Fruit fly (Drosophila melanogaster) whole organism, prepupa: ENCODE results near the gene CG11000.
A peak's percentile ranks its signal among the peaks of the same experiment; 100 is the strongest.

Experiments used
- Blimp-1 ChIP-seq: fragments of 200-800 bp; sonication (Bioruptor generic); optimal IDR thresholded peaks from 3 replicates; lab custom pipeline; 2017; ENCODE audit warnings: missing biosample characterization, missing genetic modification characterization, mild to moderate bottlenecking, moderate library complexity, missing genetic modification reagents
- CG10631 ChIP-seq: fragments of 200-800 bp; sonication (Bioruptor generic); optimal IDR thresholded peaks from 2 replicates; lab custom pipeline; 2016; ENCODE audit warnings: missing biosample characterization, missing genetic modification characterization
- CG10669 ChIP-seq: fragments of 200-800 bp; sonication (Bioruptor generic); optimal IDR thresholded peaks from 3 replicates; lab custom pipeline; 2018; ENCODE audit warnings: missing biosample characterization, mild to moderate bottlenecking, missing genetic modification characterization, moderate library complexity
- CG11762 ChIP-seq: fragments of 200-800 bp; sonication (Bioruptor generic); optimal IDR thresholded peaks from 3 replicates; lab custom pipeline; 2016; ENCODE audit warnings: missing biosample characterization, missing genetic modification characterization; ENCODE audit not compliant: insufficient read depth
- CG11902 ChIP-seq: fragments of 200-800 bp; sonication (Bioruptor generic); optimal IDR thresholded peaks from 3 replicates; lab custom pipeline; 2016; ENCODE audit warnings: missing biosample characterization, missing genetic modification characterization
- CG1621 ChIP-seq: fragments of 200-800 bp; sonication (Bioruptor generic); optimal IDR thresholded peaks from 3 replicates; lab custom pipeline; 2018; ENCODE audit warnings: missing biosample characterization, mild to moderate bottlenecking, missing genetic modification characterization
- CG3032 ChIP-seq: fragments of 200-800 bp; optimal IDR thresholded peaks from 2 replicates; lab custom pipeline; 2019; ENCODE audit warnings: missing biosample characterization, mild to moderate bottlenecking, missing genetic modification characterization, moderate library complexity
- CG32006 ChIP-seq: fragments of 200-800 bp; sonication (Bioruptor generic); optimal IDR thresholded peaks from 3 replicates; lab custom pipeline; 2017; ENCODE audit warnings: missing biosample characterization, mild to moderate bottlenecking, missing genetic modification characterization
- CG34406 ChIP-seq: fragments of 200-800 bp; sonication (Bioruptor generic); optimal IDR thresholded peaks from 3 replicates; lab custom pipeline; 2016; ENCODE audit warnings: missing biosample characterization, missing genetic modification characterization
- CG4318 ChIP-seq: fragments of 200-800 bp; sonication (Bioruptor generic); optimal IDR thresholded peaks from 3 replicates; lab custom pipeline; 2017; ENCODE audit warnings: missing biosample characterization, mild to moderate bottlenecking, missing genetic modification characterization
- CG6163 ChIP-seq: fragments of 200-800 bp; sonication (Bioruptor generic); IDR thresholded peaks from 3 replicates; pipeline ENCODE4 v1.3.6; 2022; ENCODE audit warnings: missing biosample characterization, missing genetic modification characterization
- CG6792 ChIP-seq: fragments of 200-800 bp; sonication (Bioruptor generic); optimal IDR thresholded peaks from 3 replicates; lab custom pipeline; 2016; ENCODE audit warnings: missing biosample characterization, missing genetic modification characterization
- CG6808 ChIP-seq: fragments of 200-800 bp; sonication (Bioruptor generic); optimal IDR thresholded peaks from 3 replicates; lab custom pipeline; 2017; ENCODE audit warnings: missing biosample characterization, missing genetic modification characterization, mild to moderate bottlenecking, moderate library complexity, missing genetic modification reagents
- CG7368 ChIP-seq: fragments of 200-800 bp; sonication (Bioruptor generic); optimal IDR thresholded peaks from 3 replicates; lab custom pipeline; 2016; ENCODE audit warnings: missing biosample characterization, missing genetic modification characterization
- CG8119 ChIP-seq: fragments of 200-800 bp; sonication (Bioruptor generic); IDR thresholded peaks from 3 replicates; pipeline ENCODE4 v1.3.6; 2022; ENCODE audit warnings: missing biosample characterization, missing genetic modification characterization
- CG8319 ChIP-seq: fragments of 200-800 bp; sonication (Bioruptor generic); optimal IDR thresholded peaks from 3 replicates; lab custom pipeline; 2016; ENCODE audit warnings: missing biosample characterization, missing genetic modification characterization
- CG9139 ChIP-seq: fragments of 200-800 bp; sonication (Bioruptor generic); optimal IDR thresholded peaks from 3 replicates; lab custom pipeline; 2017; ENCODE audit warnings: missing biosample characterization, mild to moderate bottlenecking, missing genetic modification characterization
- Eip75B ChIP-seq: fragments of 200-800 bp; sonication (Bioruptor generic); optimal IDR thresholded peaks from 3 replicates; lab custom pipeline; 2016; ENCODE audit warnings: missing biosample characterization, missing genetic modification characterization
- Eip78C ChIP-seq: fragments of 200-800 bp; sonication (Bioruptor generic); peaks from one replicate; lab custom pipeline; 2016; ENCODE audit warnings: missing biosample characterization, missing genetic modification characterization
- Eip93F ChIP-seq: fragments of 200-800 bp; sonication (Bioruptor generic); optimal IDR thresholded peaks from 2 replicates; lab custom pipeline; 2016; ENCODE audit warnings: missing biosample characterization, mild to moderate bottlenecking, missing genetic modification characterization
- Ets21C ChIP-seq: fragments of 200-800 bp; sonication (Bioruptor generic); optimal IDR thresholded peaks from 3 replicates; lab custom pipeline; 2016; ENCODE audit warnings: missing biosample characterization, missing genetic modification characterization
- Ets96B ChIP-seq: fragments of 200-800 bp; optimal IDR thresholded peaks from 2 replicates; lab custom pipeline; 2019; ENCODE audit warnings: missing biosample characterization, mild to moderate bottlenecking, missing genetic modification characterization, moderate library complexity
- Gug ChIP-seq: fragments of 200-800 bp; sonication (Bioruptor generic); IDR thresholded peaks from 2 replicates; pipeline ENCODE4 v1.3.6; 2022; ENCODE audit warnings: missing biosample characterization, missing genetic modification characterization
- Hr38 ChIP-seq: sonication (Bioruptor generic); optimal IDR thresholded peaks from 2 replicates; lab custom pipeline; 2016; ENCODE audit warnings: missing biosample characterization, missing genetic modification characterization
- Hr39 ChIP-seq: fragments of 200-800 bp; sonication (Bioruptor generic); optimal IDR thresholded peaks from 2 replicates; lab custom pipeline; 2016; ENCODE audit warnings: missing biosample characterization, missing genetic modification characterization
- Hr4 ChIP-seq: fragments of 200-800 bp; sonication (Bioruptor generic); optimal IDR thresholded peaks from 3 replicates; lab custom pipeline; 2016; ENCODE audit warnings: missing biosample characterization, missing genetic modification characterization
- Lpt ChIP-seq: fragments of 200-800 bp; sonication (Bioruptor generic); optimal IDR thresholded peaks from 3 replicates; lab custom pipeline; 2016; ENCODE audit warnings: missing biosample characterization, missing genetic modification characterization
- Met ChIP-seq: fragments of 200-800 bp; sonication (Bioruptor generic); optimal IDR thresholded peaks from 3 replicates; lab custom pipeline; 2016; ENCODE audit warnings: missing biosample characterization, missing genetic modification characterization
- OdsH ChIP-seq: fragments of 200-800 bp; sonication (Bioruptor generic); optimal IDR thresholded peaks from 3 replicates; lab custom pipeline; 2016; ENCODE audit warnings: missing biosample characterization, missing genetic modification characterization
- Smox ChIP-seq: fragments of 200-800 bp; sonication (Bioruptor generic); optimal IDR thresholded peaks from 3 replicates; lab custom pipeline; 2016; ENCODE audit warnings: missing biosample characterization, missing genetic modification characterization
- Sox102F ChIP-seq: fragments of 200-800 bp; sonication (Bioruptor generic); optimal IDR thresholded peaks from 2 replicates; lab custom pipeline; 2016; ENCODE audit warnings: missing biosample characterization, mild to moderate bottlenecking, missing genetic modification characterization
- Sox14 ChIP-seq: fragments of 200-800 bp; sonication (Bioruptor generic); optimal IDR thresholded peaks from 3 replicates; lab custom pipeline; 2016; ENCODE audit warnings: missing biosample characterization, missing genetic modification characterization
- Sox15 ChIP-seq: fragments of 200-800 bp; sonication (Bioruptor generic); optimal IDR thresholded peaks from 3 replicates; lab custom pipeline; 2016; ENCODE audit warnings: missing biosample characterization, missing genetic modification characterization
- achi ChIP-seq: fragments of 200-800 bp; sonication (Bioruptor generic); optimal IDR thresholded peaks from 3 replicates; lab custom pipeline; 2016; ENCODE audit warnings: missing biosample characterization, missing genetic modification characterization
- acj6 ChIP-seq: fragments of 200-800 bp; sonication (Bioruptor generic); optimal IDR thresholded peaks from 3 replicates; lab custom pipeline; 2016; ENCODE audit warnings: missing biosample characterization, missing genetic modification characterization
- cyc ChIP-seq: fragments of 200-800 bp; sonication (Bioruptor generic); optimal IDR thresholded peaks from 3 replicates; lab custom pipeline; 2016; ENCODE audit warnings: missing biosample characterization, missing genetic modification characterization
- eg ChIP-seq: fragments of 200-800 bp; sonication (Bioruptor generic); IDR thresholded peaks from 3 replicates; pipeline ENCODE4 v1.3.6; 2022; ENCODE audit warnings: missing biosample characterization, missing genetic modification characterization
- esn ChIP-seq: fragments of 200-800 bp; sonication (Bioruptor generic); optimal IDR thresholded peaks from 2 replicates; lab custom pipeline; 2016; ENCODE audit warnings: missing biosample characterization, mild to moderate bottlenecking, missing genetic modification characterization, moderate library complexity
- fkh ChIP-seq: fragments of 200-800 bp; sonication (Bioruptor generic); optimal IDR thresholded peaks from 3 replicates; lab custom pipeline; 2017; ENCODE audit warnings: missing biosample characterization, mild to moderate bottlenecking, missing genetic modification characterization, moderate library complexity
- lz ChIP-seq: fragments of 200-800 bp; sonication (Bioruptor generic); optimal IDR thresholded peaks from 3 replicates; lab custom pipeline; 2016; ENCODE audit warnings: missing biosample characterization, missing genetic modification characterization
- net ChIP-seq: fragments of 200-800 bp; sonication (Bioruptor generic); optimal IDR thresholded peaks from 3 replicates; lab custom pipeline; 2016; ENCODE audit warnings: missing biosample characterization, missing genetic modification characterization
- pdm3 ChIP-seq: fragments of 200-800 bp; sonication (Bioruptor generic); optimal IDR thresholded peaks from 3 replicates; lab custom pipeline; 2016; ENCODE audit warnings: missing biosample characterization, missing genetic modification characterization
- salr ChIP-seq, 2 experiments: fragments of 200-800 bp; sonication (Bioruptor generic); optimal IDR thresholded peaks; 3 replicates each; lab custom pipeline; 2016 to 2018; ENCODE audit warnings: missing biosample characterization in 2 of 2, missing genetic modification characterization in 2 of 2, mild to moderate bottlenecking in 1 of 2
- spab ChIP-seq: fragments of 200-800 bp; sonication (Bioruptor generic); optimal IDR thresholded peaks from 2 replicates; lab custom pipeline; 2017; ENCODE audit warnings: missing biosample characterization, mild to moderate bottlenecking, missing genetic modification characterization, missing genetic modification reagents
- svp ChIP-seq: fragments of 200-800 bp; sonication (Bioruptor generic); peaks from one replicate; lab custom pipeline; 2016; ENCODE audit warnings: missing biosample characterization, missing genetic modification characterization
- topi ChIP-seq: fragments of 200-800 bp; sonication (Bioruptor generic); optimal IDR thresholded peaks from 3 replicates; lab custom pipeline; 2016; ENCODE audit warnings: missing biosample characterization, missing genetic modification characterization
- vri ChIP-seq: fragments of 200-800 bp; sonication (Bioruptor generic); optimal IDR thresholded peaks from 3 replicates; lab custom pipeline; 2016; ENCODE audit warnings: missing biosample characterization, mild to moderate bottlenecking, missing genetic modification characterization

Gene CG11000

dm6 chr3R:5860736-5861217 is 58.6 kb downstream of the CG11000 start:
- TF ChIP-seq lz (GFP tag; lab: Kevin White, UChicago), result no peak
- TF ChIP-seq Smox (GFP tag; lab: Kevin White, UChicago), result no peak
- no peak for TF ChIP-seq Hr4 (GFP tag; lab: Kevin White, UChicago)
- no peak for TF ChIP-seq Lpt (GFP tag; lab: Kevin White, UChicago)
- TF ChIP-seq CG8319 (GFP tag; lab: Kevin White, UChicago), result no peak
- no peak for TF ChIP-seq net
- no peak for TF ChIP-seq pdm3 (GFP tag; lab: Kevin White, UChicago)
- TF ChIP-seq eg (GFP tag; lab: Robert Waterston, UW), result no peak
- no peak for TF ChIP-seq OdsH (GFP tag; lab: Kevin White, UChicago)
- TF ChIP-seq esn (GFP tag; lab: Kevin White, UChicago), result no peak
- TF ChIP-seq CG9139 (GFP tag; lab: Kevin White, UChicago), result no peak
- TF ChIP-seq, all 60 proteins: peak for 0

dm6 chr3R:5861218-5861902 is 59.2 kb downstream of the CG11000 start:
- TF ChIP-seq CG6792 (GFP tag; lab: Kevin White, UChicago), result peak; percentile 12
- TF ChIP-seq svp (GFP tag; lab: Kevin White, UChicago), result no peak
- TF ChIP-seq Hr4 (GFP tag; lab: Kevin White, UChicago), result peak; percentile 45
- no peak for TF ChIP-seq Sox14 (GFP tag; lab: Kevin White, UChicago)
- TF ChIP-seq achi (GFP tag; lab: Kevin White, UChicago), result peak; percentile 30
- TF ChIP-seq Ets21C (GFP tag; lab: Kevin White, UChicago), result peak; percentile 16
- TF ChIP-seq topi (GFP tag; lab: Kevin White, UChicago), result peak; percentile 61
- peak; percentile 40 for TF ChIP-seq cyc (GFP tag; lab: Kevin White, UChicago)
- TF ChIP-seq CG34406 (GFP tag; lab: Kevin White, UChicago), result no peak
- TF ChIP-seq OdsH (GFP tag; lab: Kevin White, UChicago), result peak; percentile 39
- TF ChIP-seq Gug (GFP tag; lab: Robert Waterston, UW), result no peak; the same call in 1 of the 2 replicates
- TF ChIP-seq vri (GFP tag; lab: Kevin White, UChicago), result no peak
- TF ChIP-seq Hr39 (GFP tag; lab: Kevin White, UChicago), result peak; percentile 43
- TF ChIP-seq CG6163, result 0 out of 3 replicates have a peak, but pooled peaks have one; percentile 45
- TF ChIP-seq Eip75B, result peak; percentile 34
- peak; percentile 29 for TF ChIP-seq Sox102F (GFP tag; lab: Kevin White, UChicago)
- peak; percentile 46 for TF ChIP-seq net
- TF ChIP-seq CG32006 (GFP tag; lab: Kevin White, UChicago), result peak; percentile 74
- TF ChIP-seq lz (GFP tag; lab: Kevin White, UChicago), result peak; percentile 61
- peak; percentile 7 for TF ChIP-seq spab (GFP tag; lab: Kevin White, UChicago)
- no peak for TF ChIP-seq CG8319 (GFP tag; lab: Kevin White, UChicago)
- TF ChIP-seq CG10631 (GFP tag; lab: Kevin White, UChicago), result peak; percentile 59
- peak; percentile 6 for TF ChIP-seq CG11902 (GFP tag; lab: Kevin White, UChicago)
- peak; percentile 58 for TF ChIP-seq pdm3 (GFP tag; lab: Kevin White, UChicago)
- no peak for TF ChIP-seq CG11762 (GFP tag; lab: Kevin White, UChicago)
- no peak for TF ChIP-seq Sox15 (GFP tag; lab: Kevin White, UChicago)
- peak; percentile 22 for TF ChIP-seq CG3032 (tag; lab: Kevin White, UChicago)
- no peak for TF ChIP-seq CG8119
- TF ChIP-seq CG6808 (GFP tag; lab: Kevin White, UChicago), result peak; percentile 8
- peak; percentile 74 for TF ChIP-seq Blimp-1
- TF ChIP-seq Lpt (GFP tag; lab: Kevin White, UChicago), result no peak
- TF ChIP-seq Smox (GFP tag; lab: Kevin White, UChicago), result peak; percentile 62
- no peak for TF ChIP-seq Hr38 (GFP tag; lab: Kevin White, UChicago)
- peak; percentile 85 for TF ChIP-seq Eip78C
- TF ChIP-seq Eip93F, result no peak
- TF ChIP-seq CG7368 (GFP tag; lab: Kevin White, UChicago), result no peak
- TF ChIP-seq acj6 (GFP tag; lab: Kevin White, UChicago), result peak; percentile 58
- TF ChIP-seq salr (GFP tag; optimal IDR thresholded peaks at IDR 0.05; lab: Kevin White, UChicago), result peak in 1 of 2 experiments; percentile 51
- no peak for TF ChIP-seq CG1621 (tag; lab: Kevin White, UChicago)
- TF ChIP-seq Met (GFP tag; lab: Kevin White, UChicago), result peak; percentile 58
- TF ChIP-seq eg (GFP tag; lab: Robert Waterston, UW), result peak; percentile 49; the same call in 1 of the 3 replicates
- TF ChIP-seq CG4318 (GFP tag; lab: Kevin White, UChicago), result peak; percentile 59
- TF ChIP-seq CG10669 (GFP tag; lab: Kevin White, UChicago), result no peak
- no peak for TF ChIP-seq Ets96B (tag; lab: Kevin White, UChicago)
- peak; percentile 58 for TF ChIP-seq fkh (GFP tag; lab: Kevin White, UChicago)
